Worm (Caenorhabditis elegans): Measurements from ENCODE around the gene ric-7.
A peak's percentile ranks its signal among the peaks of the same experiment; 100 is the strongest.

ric-7 gene

ce11 chrV:14004342-14004741, 1.4 kb downstream of the ric-7 start:
- TF ChIP-seq unc-42 (tag; optimal IDR thresholded peaks at IDR 0.05) (peak; percentile 28), elt-2 (tag; optimal IDR thresholded peaks at IDR 0.05) (no peak), ama-1 (optimal IDR thresholded peaks at IDR 0.05) (no peak), Y22D7AL.16 (tag; optimal IDR thresholded peaks at IDR 0.05) (no peak), C38D4.7 (GFP tag; optimal IDR thresholded peaks at IDR 0.05) (no peak)

ce11 chrV:14003587-14004156, 2.0 kb downstream of the ric-7 start:
- TF ChIP-seq ceh-30 (tag; optimal IDR thresholded peaks at IDR 0.05) (no peak), unc-42 (tag; optimal IDR thresholded peaks at IDR 0.05) (peak; percentile 13), hlh-8 (tag; optimal IDR thresholded peaks at IDR 0.05) (peak; percentile 21)

- TF ChIP-seq nfya-1 (tag; optimal IDR thresholded peaks at IDR 0.05): peak; percentile 11
- peak; percentile 24 for TF ChIP-seq ceh-31 (tag; optimal IDR thresholded peaks at IDR 0.05)
- peak; percentile 22 for TF ChIP-seq rnt-1 (tag; optimal IDR thresholded peaks at IDR 0.05)
- TF ChIP-seq ceh-18 (tag; optimal IDR thresholded peaks at IDR 0.05): peak; percentile 28
- no peak for TF ChIP-seq zip-5 (tag; optimal IDR thresholded peaks at IDR 0.05)
- TF ChIP-seq C08G9.2 (tag; optimal IDR thresholded peaks at IDR 0.05): peak; percentile 39
- no peak for TF ChIP-seq ceh-45 (GFP tag; IDR thresholded peaks at IDR 0.05)
- peak; percentile 44 for TF ChIP-seq tbx-2 (tag; optimal IDR thresholded peaks at IDR 0.05)
- TF ChIP-seq unc-55 (GFP tag; optimal IDR thresholded peaks at IDR 0.05): peak; percentile 3
- TF ChIP-seq ceh-34 (tag; optimal IDR thresholded peaks at IDR 0.05): peak; percentile 50
- no peak for TF ChIP-seq elt-4 (tag; optimal IDR thresholded peaks at IDR 0.05)
Measured at ce11 chrV:14002402-14002801, 3.3 kb downstream of the ric-7 start.

ce11 chrV:14001929-14002328, 3.8 kb downstream of the ric-7 start:
- TF ChIP-seq fax-1 (tag; optimal IDR thresholded peaks at IDR 0.05) (no peak), mec-3 (tag; optimal IDR thresholded peaks at IDR 0.05; ENCODE audit: borderline replicate concordance) (no peak), dve-1 (tag; optimal IDR thresholded peaks at IDR 0.05) (no peak), ceh-48 (tag; optimal IDR thresholded peaks at IDR 0.05) (no peak), npax-4 (tag; optimal IDR thresholded peaks at IDR 0.05) (no peak), ahr-1 (tag; optimal IDR thresholded peaks at IDR 0.05) (no peak), ceh-19 (GFP tag; optimal IDR thresholded peaks at IDR 0.05) (no peak), C38D4.7 (GFP tag; optimal IDR thresholded peaks at IDR 0.05) (no peak), fkh-6 (tag; optimal IDR thresholded peaks at IDR 0.05) (no peak), ceh-34 (tag; optimal IDR thresholded peaks at IDR 0.05) (no peak), che-1 (tag; optimal IDR thresholded peaks at IDR 0.05) (no peak), ceh-6 (GFP tag; optimal IDR thresholded peaks at IDR 0.05) (no peak), pros-1 (tag; optimal IDR thresholded peaks at IDR 0.05) (no peak), hlh-30 (tag; optimal IDR thresholded peaks at IDR 0.05; ENCODE audit: insufficient read depth) (no peak)

- TF ChIP-seq unc-42 (tag; optimal IDR thresholded peaks at IDR 0.05): no peak
- TF ChIP-seq elt-4 (tag; optimal IDR thresholded peaks at IDR 0.05): no peak
- TF ChIP-seq nfya-1 (tag; optimal IDR thresholded peaks at IDR 0.05): no peak
- TF ChIP-seq pha-4 (tag; optimal IDR thresholded peaks at IDR 0.05): no peak
- TF ChIP-seq dve-1 (tag; optimal IDR thresholded peaks at IDR 0.05): no peak
- TF ChIP-seq fax-1 (tag; optimal IDR thresholded peaks at IDR 0.05): no peak
- no peak for TF ChIP-seq pag-3 (tag; optimal IDR thresholded peaks at IDR 0.05; ENCODE audit: borderline replicate concordance)
- TF ChIP-seq ceh-18 (tag; optimal IDR thresholded peaks at IDR 0.05): no peak
- no peak for TF ChIP-seq Y22D7AL.16 (tag; optimal IDR thresholded peaks at IDR 0.05)
- no peak for TF ChIP-seq ceh-24 (tag; optimal IDR thresholded peaks at IDR 0.05)
- TF ChIP-seq ama-1 (optimal IDR thresholded peaks at IDR 0.05): no peak
- no peak for TF ChIP-seq pax-1 (tag; optimal IDR thresholded peaks at IDR 0.05)
- TF ChIP-seq odd-2 (tag; optimal IDR thresholded peaks at IDR 0.05): no peak
Measured at ce11 chrV:13993478-13993877, 12.2 kb downstream of the ric-7 start.

All from whole organism, late embryonic.